Fruit fly (Drosophila melanogaster): ENCODE data around the gene promL.

DNA sequence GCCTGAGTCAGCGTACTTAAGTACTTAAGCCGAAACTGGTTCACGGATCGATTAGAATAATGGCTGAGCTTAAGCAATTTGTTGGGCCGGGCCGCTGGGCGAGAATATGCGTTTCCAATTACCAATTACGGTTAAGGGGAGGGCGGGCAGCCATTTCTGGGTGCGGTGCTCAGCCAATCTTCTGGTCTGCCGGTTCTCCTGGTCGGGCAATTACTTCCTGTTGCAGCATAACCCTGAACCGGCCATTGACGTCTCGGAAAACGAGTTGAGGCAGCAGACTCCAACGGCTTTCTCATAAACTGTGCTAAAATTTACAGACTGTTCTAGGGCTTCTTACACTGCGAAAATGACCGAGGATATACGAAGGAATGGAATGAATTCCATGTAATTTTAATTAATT is 26.4 kb downstream of the promL start:
- no peak for TF ChIP-seq usp (GFP tag; optimal IDR thresholded peaks at IDR 0.05)
- TF ChIP-seq foxo (GFP tag; optimal IDR thresholded peaks at IDR 0.05): no peak
- TF ChIP-seq jim (GFP tag; optimal IDR thresholded peaks at IDR 0.05): no peak
- TF ChIP-seq Hr78 (GFP tag; optimal IDR thresholded peaks at IDR 0.05): no peak
- no peak for TF ChIP-seq brk (GFP tag; optimal IDR thresholded peaks at IDR 0.05)
- no peak for TF ChIP-seq CG32264 (GFP tag; optimal IDR thresholded peaks at IDR 0.05)
- no peak for TF ChIP-seq GATAd (GFP tag; optimal IDR thresholded peaks at IDR 0.05)
- TF ChIP-seq Myc (optimal IDR thresholded peaks at IDR 0.05): no peak
- no peak for TF ChIP-seq Jra (GFP tag; optimal IDR thresholded peaks at IDR 0.05)
- no peak for TF ChIP-seq Hr83 (GFP tag; optimal IDR thresholded peaks at IDR 0.05; ENCODE audit: poor library complexity, severe bottlenecking)
- no peak for TF ChIP-seq lola (GFP tag; optimal IDR thresholded peaks at IDR 0.05)
- no peak for TF ChIP-seq rgr (GFP tag; optimal IDR thresholded peaks at IDR 0.05)
- TF ChIP-seq ey (GFP tag; optimal IDR thresholded peaks at IDR 0.05): no peak
- no peak for TF ChIP-seq br (GFP tag; optimal IDR thresholded peaks at IDR 0.05)

All from whole organism, wandering third instar larva.